Worm (Caenorhabditis elegans) whole organism, midembryonic: ENCODE measurements around the gene F54F12.1.

Experiments used
- T22C8.4 ChIP-seq: fragments of 200-800 bp; sonication (Bioruptor generic); IDR thresholded peaks from 2 replicates; pipeline ENCODE4 v1.3.6; 2022; ENCODE audit warnings: missing genetic modification characterization, missing compliant biosample characterization
- med-1 ChIP-seq: sonication (generic microtip); optimal IDR thresholded peaks from 2 replicates; lab custom pipeline; 2017; ENCODE audit warnings: missing genetic modification characterization, mild to moderate bottlenecking, missing compliant biosample characterization, antibody characterized with exemption, missing genetic modification reagents; ENCODE audit not compliant: insufficient read depth
- ref-1 ChIP-seq: fragments of 200-800 bp; sonication (Bioruptor generic); conservative IDR thresholded peaks from 2 replicates; pipeline ENCODE4 v1.3.6; 2022; ENCODE audit warnings: missing genetic modification reagents, missing genetic modification characterization, missing compliant biosample characterization
- ztf-23 ChIP-seq: fragments of 200-800 bp; sonication (Bioruptor generic); IDR thresholded peaks from 2 replicates; pipeline ENCODE4 v1.3.6; 2022; ENCODE audit warnings: missing genetic modification reagents, missing genetic modification characterization, missing compliant biosample characterization
- ztf-29 ChIP-seq: fragments of 200-800 bp; sonication (Bioruptor generic); IDR thresholded peaks from 2 replicates; pipeline ENCODE4 v1.3.6; 2022; ENCODE audit warnings: missing genetic modification reagents, missing genetic modification characterization, missing compliant biosample characterization

DNA sequence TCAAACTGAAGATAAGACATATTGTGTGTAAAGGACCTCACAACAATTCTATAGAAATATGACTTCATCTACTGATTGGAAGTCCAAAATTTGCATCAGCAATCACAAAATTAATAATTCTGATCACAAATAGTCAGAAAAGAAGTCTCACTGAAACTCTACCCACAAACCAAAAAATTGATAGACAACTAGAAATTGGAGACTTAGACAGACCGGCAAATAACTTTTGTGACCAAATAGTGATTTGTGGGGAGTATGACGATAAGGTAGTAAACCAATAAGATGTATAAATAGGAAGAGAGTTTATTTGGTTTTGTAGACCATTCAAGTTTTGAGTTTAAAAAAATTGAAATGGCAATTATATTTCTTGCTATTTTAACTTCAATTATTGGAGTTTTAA lies 31.0 kb downstream of the F54F12.1 start, which contains the start of gene cyp-13A12:
- no peak for TF ChIP-seq ztf-23 (GFP tag; lab: Robert Waterston, UW)
- no peak for TF ChIP-seq ref-1 (GFP tag; lab: Robert Waterston, UW)
- no peak for TF ChIP-seq T22C8.4 (GFP tag; lab: Robert Waterston, UW)
- no peak for TF ChIP-seq ztf-29 (GFP tag; lab: Robert Waterston, UW)
- TF ChIP-seq med-1, result no peak
